Worm (Caenorhabditis elegans) whole organism, L1 larva: Measurements from ENCODE around the gene D2096.9.

ENCODE experiments used
- blmp-1 ChIP-seq: fragments of 150-350 bp; optimal IDR thresholded peaks from 2 replicates; lab custom pipeline; 2014; ENCODE audit warnings: missing biosample characterization, missing genetic modification characterization
- ceh-82 ChIP-seq, 3 experiments: fragments of 150-350 bp in 1 of 3; sonication (generic microtip) in 2 of 3; optimal IDR thresholded peaks; 2 replicates each; lab custom pipeline; 2014 to 2017; ENCODE audit warnings: missing biosample characterization in 3 of 3, missing genetic modification characterization in 3 of 3
- dsc-1 ChIP-seq: sonication (generic microtip); optimal IDR thresholded peaks from 2 replicates; lab custom pipeline; 2016; ENCODE audit warnings: mild to moderate bottlenecking, missing genetic modification characterization, missing compliant biosample characterization
- efl-1 ChIP-seq, 4 experiments: fragments of 150-350 bp; optimal IDR thresholded peaks in 3 of 4; peaks in 1 of 4; 1 replicate in 1 of 4; 2 replicates in 3 of 4; lab custom pipeline; 2014; ENCODE audit warnings: missing biosample characterization in 2 of 4, missing genetic modification characterization in 2 of 4, missing genetic modification reagents in 2 of 4
- efl-3 ChIP-seq: fragments of 200-800 bp; sonication (Bioruptor generic); optimal IDR thresholded peaks from 2 replicates; lab custom pipeline; 2018; ENCODE audit warnings: mild to moderate bottlenecking, missing genetic modification characterization, missing compliant biosample characterization
- elt-3 ChIP-seq, 6 experiments: fragments of 150-350 bp in 1 of 6; sonication (generic microtip); optimal IDR thresholded peaks; 2 replicates each; lab custom pipeline; 2017 to 2018; ENCODE audit warnings: missing biosample characterization in 6 of 6, missing genetic modification characterization in 6 of 6, inconsistent platforms in 1 of 6
- isw-1 ChIP-seq: fragments of 200-800 bp; sonication (Bioruptor generic); IDR thresholded peaks from 2 replicates; pipeline ENCODE4 v1.3.6; 2022; ENCODE audit warnings: missing genetic modification characterization, missing compliant biosample characterization
- lin-14 ChIP-seq: fragments of 200-800 bp; sonication (Bioruptor generic); optimal IDR thresholded peaks from 2 replicates; lab custom pipeline; 2018; ENCODE audit warnings: mild to moderate bottlenecking, missing genetic modification characterization, moderate library complexity, missing compliant biosample characterization
- lin-35 ChIP-seq, 2 experiments: fragments of 150-350 bp; optimal IDR thresholded peaks; 2 replicates each; lab custom pipeline; 2014; ENCODE audit warnings: missing biosample characterization in 2 of 2, missing genetic modification characterization in 2 of 2, missing genetic modification reagents in 2 of 2
- lir-3 ChIP-seq: sonication (generic microtip); optimal IDR thresholded peaks from 2 replicates; lab custom pipeline; 2016; ENCODE audit warnings: mild to moderate bottlenecking, missing genetic modification characterization, moderate library complexity, missing compliant biosample characterization; ENCODE audit not compliant: poor library complexity
- lsy-2 ChIP-seq, 2 experiments: fragments of 150-350 bp; optimal IDR thresholded peaks; 2 replicates each; lab custom pipeline; 2014; ENCODE audit warnings: missing biosample characterization in 2 of 2, missing genetic modification characterization in 2 of 2
- mdl-1 ChIP-seq, 2 experiments: fragments of 150-350 bp; optimal IDR thresholded peaks; 2 replicates each; lab custom pipeline; 2014 to 2017; ENCODE audit warnings: missing biosample characterization in 2 of 2, missing genetic modification characterization in 2 of 2, inconsistent platforms in 1 of 2
- mep-1 ChIP-seq: fragments of 150-350 bp; optimal IDR thresholded peaks from 2 replicates; lab custom pipeline; 2014; ENCODE audit warnings: missing biosample characterization, missing genetic modification characterization
- nhr-12 ChIP-seq: sonication (generic microtip); optimal IDR thresholded peaks from 2 replicates; lab custom pipeline; 2017; ENCODE audit warnings: missing biosample characterization, missing genetic modification characterization
- nhr-71 ChIP-seq: sonication (generic microtip); optimal IDR thresholded peaks from 2 replicates; lab custom pipeline; 2016; ENCODE audit warnings: mild to moderate bottlenecking, missing genetic modification characterization, moderate library complexity, missing compliant biosample characterization
- nhr-84 ChIP-seq: sonication (generic microtip); optimal IDR thresholded peaks from 2 replicates; lab custom pipeline; 2017; ENCODE audit warnings: missing biosample characterization, missing genetic modification characterization
- snu-23 ChIP-seq: sonication (generic microtip); optimal IDR thresholded peaks from 2 replicates; lab custom pipeline; 2016; ENCODE audit warnings: missing genetic modification characterization, missing compliant biosample characterization
- sup-37 ChIP-seq: fragments of 200-800 bp; sonication (Bioruptor generic); optimal IDR thresholded peaks from 2 replicates; lab custom pipeline; 2018; ENCODE audit warnings: mild to moderate bottlenecking, missing genetic modification characterization, missing compliant biosample characterization
- tbx-2 ChIP-seq: sonication (generic microtip); optimal IDR thresholded peaks from 2 replicates; lab custom pipeline; 2016; ENCODE audit warnings: missing genetic modification characterization, missing compliant biosample characterization
- xbp-1 ChIP-seq: sonication (generic microtip); optimal IDR thresholded peaks from 2 replicates; lab custom pipeline; 2016; ENCODE audit warnings: missing genetic modification characterization, missing compliant biosample characterization
- zip-4 ChIP-seq: fragments of 200-800 bp; sonication (Bioruptor generic); optimal IDR thresholded peaks from 2 replicates; lab custom pipeline; 2018; ENCODE audit warnings: mild to moderate bottlenecking, missing genetic modification characterization, moderate library complexity, missing compliant biosample characterization
- ztf-11 ChIP-seq, 2 experiments: sonication (generic microtip); optimal IDR thresholded peaks; 2 replicates each; lab custom pipeline; 2016 to 2017; ENCODE audit warnings: missing genetic modification characterization in 2 of 2, missing biosample characterization in 1 of 2, missing compliant biosample characterization in 1 of 2
- ztf-4 ChIP-seq: fragments of 150-350 bp; optimal IDR thresholded peaks from 2 replicates; lab custom pipeline; 2014; ENCODE audit warnings: missing biosample characterization, missing genetic modification characterization

The D2096.9 gene

DNA sequence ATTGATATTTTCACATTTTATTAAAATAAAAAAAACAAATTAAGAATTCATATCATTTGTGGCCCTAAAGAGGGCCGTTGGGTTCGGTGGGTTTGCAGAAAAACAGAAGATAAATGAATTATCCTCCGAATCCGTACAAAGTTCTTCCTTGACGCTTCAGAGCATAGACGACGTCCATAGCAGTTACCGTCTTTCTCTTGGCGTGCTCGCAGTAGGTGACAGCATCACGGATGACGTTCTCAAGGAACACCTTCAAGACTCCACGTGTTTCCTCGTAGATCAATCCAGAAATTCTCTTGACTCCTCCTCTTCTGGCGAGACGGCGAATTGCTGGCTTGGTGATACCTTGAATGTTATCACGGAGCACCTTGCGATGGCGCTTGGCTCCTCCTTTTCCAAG, 49.0 kb downstream of the D2096.9 start:
- TF ChIP-seq snu-23 (GFP tag; lab: Kevin White, UChicago) = no peak
- TF ChIP-seq nhr-71 = no peak

DNA sequence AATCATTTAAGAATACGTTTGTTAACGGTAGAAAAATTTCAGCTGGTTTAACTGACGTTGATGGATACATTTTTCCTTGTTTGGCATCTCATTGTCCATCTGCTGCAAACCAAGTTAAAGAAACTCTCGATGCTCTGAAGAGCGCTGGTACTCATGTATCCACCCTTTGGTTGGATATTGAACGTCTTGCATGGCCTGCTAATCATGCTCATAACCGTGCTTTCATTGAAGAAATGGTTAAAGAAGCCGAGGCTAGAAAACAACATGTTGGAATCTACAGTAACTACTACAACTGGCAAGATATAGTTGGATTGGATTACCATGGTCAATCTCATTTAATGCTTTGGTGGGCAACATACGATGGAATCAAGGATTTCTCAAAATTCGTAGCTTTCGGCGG, 49.6 kb downstream of the D2096.9 start:
- TF ChIP-seq isw-1 (GFP tag; lab: Robert Waterston, UW) (no peak), efl-1 (optimal IDR thresholded peaks at IDR 0.05; lab: Kevin White, UChicago) (no peak), efl-1 (GFP tag; optimal IDR thresholded peaks at IDR 0.05 in 1 of 2; lab: Kevin White, UChicago) (peak in 1 of 2 experiments; percentile 6)
- TF ChIP-seq, all 84 proteins: peak for 1

DNA sequence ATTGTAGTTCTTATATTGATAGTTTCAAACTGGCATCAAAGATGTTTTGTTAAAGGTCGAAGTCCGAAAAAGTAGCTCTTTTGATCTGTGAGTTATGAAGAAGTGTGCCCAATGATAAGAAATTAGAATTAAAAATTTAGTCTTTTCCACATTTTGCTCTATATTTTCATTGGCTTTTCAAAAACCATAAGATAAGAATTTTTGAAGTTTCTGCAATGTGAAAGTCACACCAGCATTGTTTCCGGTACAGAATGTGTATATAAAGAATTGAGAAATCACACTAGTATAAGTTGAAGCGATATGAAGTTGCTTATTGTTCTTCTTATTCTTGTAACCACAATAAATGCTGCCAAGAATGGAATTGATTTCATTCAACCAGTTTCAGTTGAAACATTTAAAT, 50.1 kb downstream of the D2096.9 start, which contains the start of gene lys-10:
Gene lys-10 (plus strand): TSS at position 301 of the 400 bp plus-strand sequence.
- no peak for TF ChIP-seq dsc-1 (tag; lab: Kevin White, UChicago)
- TF ChIP-seq efl-3 (GFP tag; lab: Kevin White, UChicago) = no peak
- TF ChIP-seq mdl-1 (tag; optimal IDR thresholded peaks at IDR 0.05; lab: Kevin White, UChicago) = no peak
- no peak for TF ChIP-seq blmp-1 (tag; lab: Kevin White, UChicago)
- TF ChIP-seq lin-14 = no peak
- no peak for TF ChIP-seq ceh-82 (tag; optimal IDR thresholded peaks at IDR 0.05; lab: Kevin White, UChicago)
- TF ChIP-seq nhr-84 (tag; lab: Kevin White, UChicago) = no peak
- TF ChIP-seq nhr-12 = no peak
- no peak for TF ChIP-seq ztf-11 (tag; optimal IDR thresholded peaks at IDR 0.05; lab: Kevin White, UChicago)
- no peak for TF ChIP-seq lin-35 (GFP tag; optimal IDR thresholded peaks at IDR 0.05; lab: Kevin White, UChicago)
- TF ChIP-seq zip-4 = no peak
- no peak for TF ChIP-seq tbx-2 (tag; lab: Kevin White, UChicago)
- no peak for TF ChIP-seq lir-3 (tag; lab: Kevin White, UChicago)
- TF ChIP-seq sup-37 (GFP tag; lab: Kevin White, UChicago) = no peak
- no peak for TF ChIP-seq ztf-4 (tag; lab: Kevin White, UChicago)
- TF ChIP-seq elt-3 (tag; optimal IDR thresholded peaks at IDR 0.05; lab: Kevin White, UChicago) = no peak
- TF ChIP-seq lsy-2 (tag; optimal IDR thresholded peaks at IDR 0.05; lab: Kevin White, UChicago) = no peak
- no peak for TF ChIP-seq mep-1 (tag; lab: Kevin White, UChicago)
- TF ChIP-seq xbp-1 (tag; lab: Kevin White, UChicago) = no peak
